Fruit fly (Drosophila melanogaster): ENCODE results near the gene CG31373.

Gene CG31373

DNA sequence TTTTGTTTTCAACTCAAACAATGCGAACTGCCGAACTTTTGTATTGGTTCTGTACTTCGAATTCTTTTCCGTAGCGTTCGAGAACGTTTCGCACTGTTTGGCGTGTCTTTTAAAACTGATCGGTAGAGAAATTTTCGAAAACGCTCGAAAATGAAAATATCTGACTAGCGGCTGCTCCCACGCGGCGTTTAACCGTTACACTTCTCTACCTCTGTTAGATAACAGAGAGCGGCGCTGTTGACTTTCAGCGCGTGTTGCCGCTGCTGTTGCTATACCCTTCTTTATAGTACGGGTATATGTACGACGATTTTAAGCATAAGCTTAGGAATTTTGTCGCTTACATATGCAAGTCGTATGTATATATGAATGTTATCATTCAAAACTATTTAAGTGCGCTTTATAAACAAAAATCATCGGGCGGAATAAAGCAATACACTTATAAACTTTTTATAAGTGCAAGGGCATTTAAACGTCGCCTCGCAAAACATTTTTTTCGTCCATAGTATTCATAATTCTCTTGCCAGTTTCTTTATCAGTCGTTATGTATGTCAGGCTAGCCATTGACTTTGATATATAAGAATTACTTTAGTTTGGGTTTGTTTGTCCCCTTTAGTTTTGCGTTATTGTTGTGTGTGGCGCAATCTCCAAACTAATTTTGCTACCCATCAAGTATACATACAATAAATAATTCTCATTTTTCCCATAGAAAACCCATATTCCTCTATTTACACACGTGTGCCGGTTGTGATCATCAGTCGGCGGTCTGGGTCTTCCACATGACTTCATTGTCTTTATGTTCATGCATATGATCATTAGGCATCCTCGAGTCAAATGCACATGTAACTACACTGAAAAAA lies 28.1 kb downstream of the CG31373 start, which contains the start of gene Phyhd1 (continued):
- TF ChIP-seq Sox15 (GFP tag; optimal IDR thresholded peaks at IDR 0.05) (peak; percentile 78), CG34406 (GFP tag; optimal IDR thresholded peaks at IDR 0.05) (peak; percentile 85), Blimp-1 (GFP tag; optimal IDR thresholded peaks at IDR 0.05) (no peak), CG8632 (GFP tag; optimal IDR thresholded peaks at IDR 0.05) (peak; percentile 82), Ets21C (GFP tag; optimal IDR thresholded peaks at IDR 0.05) (peak; percentile 79), CG10669 (GFP tag; optimal IDR thresholded peaks at IDR 0.05) (peak; percentile 78), fkh (GFP tag; optimal IDR thresholded peaks at IDR 0.05) (peak; percentile 76), CG11762 (GFP tag; optimal IDR thresholded peaks at IDR 0.05; ENCODE audit: insufficient read depth) (peak; percentile 80), Smox (GFP tag; optimal IDR thresholded peaks at IDR 0.05) (peak; percentile 70), CG3919 (GFP tag; optimal IDR thresholded peaks at IDR 0.05) (peak; percentile 88)

- TF ChIP-seq topi (GFP tag; optimal IDR thresholded peaks at IDR 0.05) (no peak), svp (GFP tag) (peak; percentile 50)
Observed at dm6 chr3R:10679911-10680310, 29.3 kb downstream of the CG31373 start.

- TF ChIP-seq svp (GFP tag) (peak; percentile 80), topi (GFP tag; optimal IDR thresholded peaks at IDR 0.05) (no peak), eg (GFP tag; IDR thresholded peaks at IDR 0.05) (peak; percentile 39; the same call in 1 of the 3 replicates)
Observed at dm6 chr3R:10678935-10679565, 30.1 kb downstream of the CG31373 start.

dm6 chr3R:10677245-10677902 lies 31.8 kb downstream of the CG31373 start, which contains the start of gene CG6465:
Gene CG6465 (minus strand): TSS chr3R:10677251.
- TF ChIP-seq eg (GFP tag; IDR thresholded peaks at IDR 0.05) (0 out of 3 replicates have a peak, but pooled peaks have one; percentile 13), Eip78C (GFP tag) (peak; percentile 53), svp (GFP tag) (peak; percentile 55), fkh (GFP tag; optimal IDR thresholded peaks at IDR 0.05) (peak; percentile 61), CG10669 (GFP tag; optimal IDR thresholded peaks at IDR 0.05) (no peak), Met (GFP tag; optimal IDR thresholded peaks at IDR 0.05) (no peak)

dm6 chr3R:10675101-10675500 lies 34.1 kb downstream of the CG31373 start:
- TF ChIP-seq Eip78C (GFP tag), result peak; percentile 65
- peak; percentile 1 for TF ChIP-seq CG31627 (GFP tag; optimal IDR thresholded peaks at IDR 0.05)
- TF ChIP-seq esn (GFP tag; optimal IDR thresholded peaks at IDR 0.05), result peak; percentile 10
- no peak for TF ChIP-seq dac (GFP tag; optimal IDR thresholded peaks at IDR 0.05)
- no peak for TF ChIP-seq Gug (GFP tag; IDR thresholded peaks at IDR 0.05)
- TF ChIP-seq CG8119 (GFP tag; IDR thresholded peaks at IDR 0.05), result no peak
- no peak for TF ChIP-seq svp (GFP tag)
- no peak for TF ChIP-seq Hr4 (GFP tag; optimal IDR thresholded peaks at IDR 0.05)
- no peak for TF ChIP-seq OdsH (GFP tag; optimal IDR thresholded peaks at IDR 0.05)
- no peak for TF ChIP-seq Ets96B (tag; optimal IDR thresholded peaks at IDR 0.05)
- no peak for TF ChIP-seq fkh (GFP tag; optimal IDR thresholded peaks at IDR 0.05)
- TF ChIP-seq topi (GFP tag; optimal IDR thresholded peaks at IDR 0.05), result peak; percentile 37
- TF ChIP-seq CG3032 (tag; optimal IDR thresholded peaks at IDR 0.05), result peak; percentile 17
- no peak for TF ChIP-seq CG9139 (GFP tag; optimal IDR thresholded peaks at IDR 0.05)
- no peak for TF ChIP-seq vri (GFP tag; optimal IDR thresholded peaks at IDR 0.05)
- TF ChIP-seq Met (GFP tag; optimal IDR thresholded peaks at IDR 0.05), result no peak
- no peak for TF ChIP-seq net (GFP tag; optimal IDR thresholded peaks at IDR 0.05)
- no peak for TF ChIP-seq CG8319 (GFP tag; optimal IDR thresholded peaks at IDR 0.05)
- TF ChIP-seq Sox15 (GFP tag; optimal IDR thresholded peaks at IDR 0.05), result no peak
- TF ChIP-seq CG8632 (GFP tag; optimal IDR thresholded peaks at IDR 0.05), result no peak
